Worm (Caenorhabditis elegans) whole organism, L4/young adult: ENCODE measurements around the gene srh-123.

ENCODE experiments used
- W03F9.2 ChIP-seq: fragments of 150-350 bp; optimal IDR thresholded peaks from 2 replicates; lab custom pipeline; 2014; ENCODE audit warnings: missing biosample characterization, missing genetic modification characterization
- dao-5 ChIP-seq: sonication (generic microtip); optimal IDR thresholded peaks from 2 replicates; lab custom pipeline; 2016; ENCODE audit warnings: missing genotype, missing genetic modification characterization, moderate library complexity, missing compliant biosample characterization
- him-1 ChIP-seq: sonication (generic microtip); optimal IDR thresholded peaks from 2 replicates; lab custom pipeline; 2016; ENCODE audit warnings: missing genotype, missing genetic modification reagents, missing genetic modification characterization, missing compliant biosample characterization

DNA sequence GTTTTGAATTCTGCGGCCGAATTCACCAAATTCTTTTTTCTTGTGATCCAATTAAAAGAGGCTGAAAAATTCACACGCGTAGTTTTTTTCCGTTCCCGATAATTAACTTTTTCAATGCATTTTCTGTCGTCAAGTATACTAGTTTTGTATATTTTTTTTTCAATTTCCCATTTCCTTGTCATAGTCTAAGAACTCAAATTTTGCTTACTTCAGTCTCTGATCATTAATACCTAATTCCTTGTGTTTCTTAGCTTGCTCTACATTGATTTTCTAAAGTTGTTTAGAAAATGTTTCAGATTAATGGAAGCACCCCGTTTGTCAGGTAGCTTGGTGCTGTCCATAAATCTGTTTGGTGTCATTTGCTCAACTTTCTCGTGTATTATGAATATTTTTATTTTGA is 42.9 kb upstream of the srh-123 start, which contains the start of gene srbc-27:
- TF ChIP-seq him-1 (tag; lab: Kevin White, UChicago) (no peak), W03F9.2 (tag; lab: Kevin White, UChicago) (no peak), dao-5 (tag; lab: Kevin White, UChicago) (no peak)
